Worm (Caenorhabditis elegans) whole organism, L2 larva: ENCODE measurements around the gene mtch-1.

Experiments
- C34F6.9 ChIP-seq: fragments of 150-350 bp; optimal IDR thresholded peaks from 2 replicates; lab custom pipeline; 2014; ENCODE audit warnings: missing biosample characterization, missing genetic modification characterization
- F13H6.1 ChIP-seq: sonication (generic microtip); optimal IDR thresholded peaks from 2 replicates; lab custom pipeline; 2016; ENCODE audit warnings: missing genetic modification characterization, missing compliant biosample characterization
- R02D3.7 ChIP-seq: fragments of 150-350 bp; optimal IDR thresholded peaks from 2 replicates; lab custom pipeline; 2014; ENCODE audit warnings: missing biosample characterization, missing genetic modification characterization
- Y55F3AM.14 ChIP-seq: fragments of 200-800 bp; sonication (Bioruptor generic); optimal IDR thresholded peaks from 2 replicates; lab custom pipeline; 2018; ENCODE audit warnings: mild to moderate bottlenecking, missing genetic modification characterization, missing compliant biosample characterization
- ZK546.5 ChIP-seq: sonication (generic microtip); optimal IDR thresholded peaks from 2 replicates; lab custom pipeline; 2017; ENCODE audit warnings: missing biosample characterization, missing genetic modification characterization
- alr-1 ChIP-seq: fragments of 150-350 bp; optimal IDR thresholded peaks from 2 replicates; lab custom pipeline; 2014; ENCODE audit warnings: missing biosample characterization, missing genetic modification characterization
- aly-2 ChIP-seq: fragments of 150-350 bp; optimal IDR thresholded peaks from 2 replicates; lab custom pipeline; 2014; ENCODE audit warnings: missing biosample characterization, missing genetic modification characterization
- ama-1 ChIP-seq: fragments of 150-350 bp; optimal IDR thresholded peaks from 2 replicates; lab custom pipeline; 2018; ENCODE audit warnings: inconsistent platforms
- blmp-1 ChIP-seq: sonication (generic microtip); optimal IDR thresholded peaks from 2 replicates; lab custom pipeline; 2017; ENCODE audit warnings: missing genetic modification characterization, mild to moderate bottlenecking, missing compliant biosample characterization, antibody characterized with exemption, moderate library complexity; ENCODE audit not compliant: insufficient read depth
- ceh-16 ChIP-seq: fragments of 150-350 bp; optimal IDR thresholded peaks from 2 replicates; lab custom pipeline; 2014; ENCODE audit warnings: missing biosample characterization, missing genetic modification characterization
- crh-2 ChIP-seq: sonication (generic microtip); optimal IDR thresholded peaks from 2 replicates; lab custom pipeline; 2017; ENCODE audit warnings: missing biosample characterization, missing genetic modification characterization
- dmd-4 ChIP-seq: sonication (generic microtip); optimal IDR thresholded peaks from 2 replicates; lab custom pipeline; 2017; ENCODE audit warnings: missing biosample characterization, missing genetic modification characterization
- egl-27 ChIP-seq: sonication (generic microtip); optimal IDR thresholded peaks from 3 replicates; lab custom pipeline; 2017; ENCODE audit warnings: missing biosample characterization, missing genetic modification reagents, missing genetic modification characterization
- elt-1 ChIP-seq: fragments of 150-350 bp; optimal IDR thresholded peaks from 2 replicates; lab custom pipeline; 2014; ENCODE audit warnings: missing biosample characterization, missing genetic modification characterization
- fos-1 ChIP-seq: fragments of 150-350 bp; optimal IDR thresholded peaks from 2 replicates; lab custom pipeline; 2014; ENCODE audit warnings: missing biosample characterization, missing genetic modification characterization
- gmeb-1 ChIP-seq: fragments of 150-350 bp; optimal IDR thresholded peaks from 2 replicates; lab custom pipeline; 2014; ENCODE audit warnings: missing biosample characterization, missing genetic modification characterization
- lin-11 ChIP-seq: fragments of 150-350 bp; sonication (generic microtip); optimal IDR thresholded peaks from 2 replicates; lab custom pipeline; 2014; ENCODE audit warnings: missing biosample characterization, missing genetic modification characterization, inconsistent platforms, mixed read lengths
- lin-13 ChIP-seq: fragments of 150-350 bp; optimal IDR thresholded peaks from 2 replicates; lab custom pipeline; 2014; ENCODE audit warnings: missing biosample characterization, missing genetic modification reagents, missing genetic modification characterization
- lin-39 ChIP-seq: fragments of 150-350 bp; optimal IDR thresholded peaks from 2 replicates; lab custom pipeline; 2014; ENCODE audit warnings: missing biosample characterization, missing genetic modification reagents, missing genetic modification characterization
- lsy-2 ChIP-seq, 2 experiments: fragments of 150-350 bp in 1 of 2; sonication (generic microtip) in 1 of 2; optimal IDR thresholded peaks; 2 replicates each; lab custom pipeline; 2014 to 2017; ENCODE audit warnings: missing biosample characterization in 2 of 2, missing genetic modification characterization in 2 of 2
- mab-5 ChIP-seq: fragments of 150-350 bp; optimal IDR thresholded peaks from 2 replicates; lab custom pipeline; 2014; ENCODE audit warnings: missing biosample characterization, missing genetic modification characterization
- mdl-1 ChIP-seq, 2 experiments: fragments of 150-350 bp in 1 of 2; sonication (generic microtip) in 1 of 2; optimal IDR thresholded peaks; 2 replicates each; lab custom pipeline; 2017; ENCODE audit warnings: missing biosample characterization in 2 of 2, missing genetic modification characterization in 2 of 2
- nhr-10 ChIP-seq: sonication (generic microtip); optimal IDR thresholded peaks from 2 replicates; lab custom pipeline; 2017; ENCODE audit warnings: missing biosample characterization, missing genetic modification characterization
- nhr-11 ChIP-seq: fragments of 150-350 bp; optimal IDR thresholded peaks from 2 replicates; lab custom pipeline; 2014; ENCODE audit warnings: missing biosample characterization, missing genetic modification characterization
- nhr-12 ChIP-seq: fragments of 150-350 bp; optimal IDR thresholded peaks from 2 replicates; lab custom pipeline; 2014; ENCODE audit warnings: missing biosample characterization, missing genetic modification characterization
- nhr-129 ChIP-seq: fragments of 150-350 bp; optimal IDR thresholded peaks from 2 replicates; lab custom pipeline; 2014; ENCODE audit warnings: missing biosample characterization, missing genetic modification characterization
- nhr-21 ChIP-seq: fragments of 150-350 bp; optimal IDR thresholded peaks from 2 replicates; lab custom pipeline; 2014; ENCODE audit warnings: missing biosample characterization, missing genetic modification characterization
- nhr-237 ChIP-seq: fragments of 150-350 bp; optimal IDR thresholded peaks from 2 replicates; lab custom pipeline; 2014; ENCODE audit warnings: missing biosample characterization, missing genetic modification characterization
- nhr-25 ChIP-seq: fragments of 150-350 bp; sonication (generic microtip); optimal IDR thresholded peaks from 3 replicates; lab custom pipeline; 2014; ENCODE audit warnings: missing biosample characterization, missing genetic modification characterization
- nhr-6 ChIP-seq: fragments of 150-350 bp; optimal IDR thresholded peaks from 2 replicates; lab custom pipeline; 2014; ENCODE audit warnings: missing biosample characterization, missing genetic modification characterization
- nhr-77 ChIP-seq: fragments of 150-350 bp; optimal IDR thresholded peaks from 2 replicates; lab custom pipeline; 2014; ENCODE audit warnings: missing biosample characterization, missing genetic modification characterization
- peb-1 ChIP-seq: fragments of 150-350 bp; optimal IDR thresholded peaks from 2 replicates; lab custom pipeline; 2014; ENCODE audit warnings: missing biosample characterization, missing genetic modification characterization
- sem-4 ChIP-seq: fragments of 150-350 bp; optimal IDR thresholded peaks from 2 replicates; lab custom pipeline; 2014; ENCODE audit warnings: missing biosample characterization, missing genetic modification reagents, missing genetic modification characterization
- sma-3 ChIP-seq: sonication (generic microtip); optimal IDR thresholded peaks from 2 replicates; lab custom pipeline; 2016; ENCODE audit warnings: missing genetic modification reagents, missing genetic modification characterization, missing compliant biosample characterization
- sma-9 ChIP-seq, 2 experiments: fragments of 150-350 bp in 1 of 2; sonication (generic microtip) in 1 of 2; optimal IDR thresholded peaks; 2 replicates each; lab custom pipeline; 2014 to 2016; ENCODE audit warnings: missing genetic modification characterization in 2 of 2, mild to moderate bottlenecking in 1 of 2, missing biosample characterization in 1 of 2, missing compliant biosample characterization in 1 of 2, missing genetic modification reagents in 1 of 2, moderate library complexity in 1 of 2
- snpc-4 ChIP-seq: fragments of 150-350 bp; optimal IDR thresholded peaks from 2 replicates; lab custom pipeline; 2014; ENCODE audit warnings: missing biosample characterization, missing genetic modification characterization
- unc-39 ChIP-seq: fragments of 150-350 bp; optimal IDR thresholded peaks from 2 replicates; lab custom pipeline; 2014; ENCODE audit warnings: missing biosample characterization, missing genetic modification characterization
- unc-55 ChIP-seq: fragments of 150-350 bp; sonication (generic microtip); optimal IDR thresholded peaks from 3 replicates; lab custom pipeline; 2014; ENCODE audit warnings: missing biosample characterization, missing genetic modification reagents, missing genetic modification characterization
- unc-62 ChIP-seq: fragments of 150-350 bp; optimal IDR thresholded peaks from 2 replicates; lab custom pipeline; 2014; ENCODE audit warnings: missing biosample characterization, missing genetic modification reagents, missing genetic modification characterization
- zag-1 ChIP-seq: fragments of 150-350 bp; optimal IDR thresholded peaks from 2 replicates; lab custom pipeline; 2014; ENCODE audit warnings: missing biosample characterization, missing genetic modification characterization
- ztf-1 ChIP-seq: fragments of 200-800 bp; sonication (Bioruptor generic); conservative IDR thresholded peaks from 2 replicates; pipeline ENCODE4 v1.3.6; 2022; ENCODE audit warnings: missing genetic modification characterization, missing compliant biosample characterization
- ztf-11 ChIP-seq: sonication (generic microtip); optimal IDR thresholded peaks from 2 replicates; lab custom pipeline; 2017; ENCODE audit warnings: missing biosample characterization, missing genetic modification characterization
- ztf-4 ChIP-seq: fragments of 150-350 bp; optimal IDR thresholded peaks from 2 replicates; lab custom pipeline; 2014; ENCODE audit warnings: missing biosample characterization, missing genetic modification characterization

mtch-1 gene

DNA sequence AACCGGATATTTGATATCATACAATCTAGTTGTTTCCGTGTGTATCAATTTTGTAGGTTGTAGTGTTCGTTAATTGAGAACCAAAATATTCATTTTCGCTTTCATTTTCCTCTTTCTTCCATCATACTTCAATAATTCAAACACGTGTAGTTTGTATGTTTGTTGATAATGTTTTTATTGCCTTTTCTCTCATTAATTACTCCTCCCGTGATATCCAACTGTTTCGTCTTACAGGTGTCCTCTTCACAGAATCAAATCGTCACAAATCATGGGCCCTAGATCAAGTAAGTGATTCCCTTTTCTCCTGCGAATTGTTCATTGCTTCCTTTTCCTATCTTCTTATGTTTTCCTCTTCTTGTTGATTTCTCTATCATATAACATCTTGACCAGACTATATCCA, 35.0 kb downstream of the mtch-1 start, which contains the start of gene nhr-21 (continued):
- TF ChIP-seq nhr-25 (peak; percentile 34), nhr-21 (tag; lab: Kevin White, UChicago) (no peak), unc-39 (tag; lab: Kevin White, UChicago) (no peak), nhr-10 (tag; lab: Kevin White, UChicago) (no peak), F13H6.1 (tag; lab: Kevin White, UChicago) (no peak), unc-62 (GFP tag; lab: Kevin White, UChicago) (no peak), dmd-4 (no peak), lsy-2 (tag; optimal IDR thresholded peaks at IDR 0.05; lab: Kevin White, UChicago) (peak in 1 of 2 experiments; percentile 56), snpc-4 (tag; lab: Kevin White, UChicago) (no peak), fos-1 (no peak)

ce11 chrII:7337469-7337893, 36.5 kb downstream of the mtch-1 start:
- TF ChIP-seq blmp-1 (tag; lab: Kevin White, UChicago) = peak; percentile 90
- peak; percentile 72 for TF ChIP-seq ztf-4
- TF ChIP-seq fos-1 = peak; percentile 75
- TF ChIP-seq ceh-16 (tag; lab: Kevin White, UChicago) = no peak
- TF ChIP-seq C34F6.9 (tag; lab: Kevin White, UChicago) = peak; percentile 70
- peak; percentile 94 for TF ChIP-seq crh-2
- TF ChIP-seq lsy-2 (tag; optimal IDR thresholded peaks at IDR 0.05; lab: Kevin White, UChicago) = peak in 1 of 2 experiments; percentile 72
- peak; percentile 34 for TF ChIP-seq snpc-4 (tag; lab: Kevin White, UChicago)
- TF ChIP-seq alr-1 (tag; lab: Kevin White, UChicago) = no peak
- peak; percentile 54 for TF ChIP-seq lin-11 (tag; lab: Kevin White, UChicago)
- TF ChIP-seq nhr-21 (tag; lab: Kevin White, UChicago) = no peak
- TF ChIP-seq sma-9 (GFP tag; optimal IDR thresholded peaks at IDR 0.05; lab: Kevin White, UChicago) = peak; percentile 97
- TF ChIP-seq sma-9 (tag; optimal IDR thresholded peaks at IDR 0.05; lab: Kevin White, UChicago) = no peak
- peak; percentile 77 for TF ChIP-seq sem-4
- TF ChIP-seq unc-55 (GFP tag; lab: Kevin White, UChicago) = peak; percentile 73
- no peak for TF ChIP-seq nhr-77 (tag; lab: Kevin White, UChicago)
- peak; percentile 15 for TF ChIP-seq nhr-12 (tag; lab: Kevin White, UChicago)
- peak; percentile 95 for TF ChIP-seq nhr-25
- TF ChIP-seq unc-62 (GFP tag; lab: Kevin White, UChicago) = peak; percentile 7
- peak; percentile 50 for TF ChIP-seq Y55F3AM.14
- TF ChIP-seq nhr-129 (tag; lab: Kevin White, UChicago) = peak; percentile 79
- peak; percentile 59 for TF ChIP-seq gmeb-1 (tag; lab: Kevin White, UChicago)
- peak; percentile 73 to 87 for TF ChIP-seq mdl-1 (tag; optimal IDR thresholded peaks at IDR 0.05; lab: Kevin White, UChicago)
- peak; percentile 55 for TF ChIP-seq lin-13
- peak; percentile 40 for TF ChIP-seq nhr-6 (tag; lab: Kevin White, UChicago)
- peak; percentile 84 for TF ChIP-seq F13H6.1 (tag; lab: Kevin White, UChicago)
- TF ChIP-seq zag-1 (tag; lab: Kevin White, UChicago) = no peak
- peak; percentile 92 for TF ChIP-seq sma-3 (GFP tag; lab: Kevin White, UChicago)
- no peak for TF ChIP-seq ztf-1 (GFP tag; lab: Robert Waterston, UW)
- peak; percentile 75 for TF ChIP-seq egl-27
- TF ChIP-seq nhr-11 (tag; lab: Kevin White, UChicago) = no peak
- no peak for TF ChIP-seq dmd-4

DNA sequence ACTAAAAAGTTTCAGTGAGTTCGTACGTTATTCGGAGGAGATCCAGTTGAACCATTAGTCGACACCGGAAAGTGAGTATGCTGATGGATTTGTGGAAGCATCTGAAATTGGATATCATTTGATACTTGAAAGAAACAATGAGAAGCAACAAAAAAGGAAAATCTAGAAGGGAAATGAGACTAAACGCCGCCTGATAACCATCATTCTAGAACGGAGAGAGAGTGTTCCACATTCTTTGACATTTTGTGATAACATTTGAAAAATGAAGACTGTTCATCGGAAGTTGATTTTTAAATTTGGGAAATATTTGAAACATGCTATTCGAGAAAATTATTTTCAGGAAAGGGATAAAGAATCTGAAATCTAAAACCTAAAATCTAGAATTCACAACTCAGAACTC, 42.7 kb downstream of the mtch-1 start, which contains the start of gene npax-1:
Gene npax-1 (minus strand): TSS at position 101 of the 400 bp plus-strand sequence.
- no peak for TF ChIP-seq snpc-4 (tag; lab: Kevin White, UChicago)
- no peak for TF ChIP-seq gmeb-1 (tag; lab: Kevin White, UChicago)
- TF ChIP-seq alr-1 (tag; lab: Kevin White, UChicago) = no peak
- no peak for TF ChIP-seq peb-1 (tag; lab: Kevin White, UChicago)
- TF ChIP-seq mdl-1 (tag; optimal IDR thresholded peaks at IDR 0.05; lab: Kevin White, UChicago) = no peak

DNA sequence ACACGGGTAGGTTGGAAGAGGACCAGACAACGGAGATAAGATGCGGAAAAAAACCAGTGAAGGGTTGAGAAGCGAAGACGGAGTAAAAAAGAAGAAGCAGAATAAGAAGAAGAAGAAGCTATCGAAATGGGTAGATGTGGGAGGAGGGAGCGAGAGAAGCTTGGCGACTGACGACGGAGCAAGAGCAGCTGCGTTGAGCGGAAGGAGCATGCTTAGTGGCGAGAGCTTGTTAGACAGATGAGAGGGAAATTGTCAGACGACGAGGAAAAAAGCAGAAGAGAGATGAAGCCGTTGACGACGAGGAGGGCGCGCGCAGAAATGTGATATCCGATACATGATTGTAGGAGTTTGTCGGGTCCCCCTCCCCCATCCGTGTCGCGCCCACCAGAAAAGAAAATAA, 47.0 kb downstream of the mtch-1 start:
- TF ChIP-seq nhr-21 (tag; lab: Kevin White, UChicago) (no peak), alr-1 (tag; lab: Kevin White, UChicago) (no peak), lin-13 (no peak), ztf-11 (tag; lab: Kevin White, UChicago) (no peak), nhr-10 (tag; lab: Kevin White, UChicago) (no peak), nhr-129 (tag; lab: Kevin White, UChicago) (peak; percentile 79), unc-39 (tag; lab: Kevin White, UChicago) (no peak), ztf-1 (GFP tag; lab: Robert Waterston, UW) (no peak), snpc-4 (tag; lab: Kevin White, UChicago) (no peak), unc-62 (GFP tag; lab: Kevin White, UChicago) (no peak), C34F6.9 (tag; lab: Kevin White, UChicago) (peak; percentile 76), unc-55 (GFP tag; lab: Kevin White, UChicago) (peak; percentile 64), lin-39 (tag; lab: Kevin White, UChicago) (no peak), egl-27 (no peak), R02D3.7 (no peak), nhr-77 (tag; lab: Kevin White, UChicago) (no peak), ama-1 (no peak), sem-4 (peak; percentile 52), Y55F3AM.14 (peak; percentile 51), nhr-237 (no peak), fos-1 (no peak), elt-1 (tag; lab: Kevin White, UChicago) (no peak), ztf-4 (peak; percentile 12), mab-5 (tag; lab: Kevin White, UChicago) (peak; percentile 48), aly-2 (no peak), ZK546.5 (tag; lab: Kevin White, UChicago) (no peak), ceh-16 (tag; lab: Kevin White, UChicago) (no peak), nhr-12 (tag; lab: Kevin White, UChicago) (no peak), dmd-4 (no peak)
